Fruit fly (Drosophila melanogaster): Measurements from ENCODE around the gene CG33689.
A peak's percentile ranks its signal among the peaks of the same experiment; 100 is the strongest.

Gene CG33689

DNA sequence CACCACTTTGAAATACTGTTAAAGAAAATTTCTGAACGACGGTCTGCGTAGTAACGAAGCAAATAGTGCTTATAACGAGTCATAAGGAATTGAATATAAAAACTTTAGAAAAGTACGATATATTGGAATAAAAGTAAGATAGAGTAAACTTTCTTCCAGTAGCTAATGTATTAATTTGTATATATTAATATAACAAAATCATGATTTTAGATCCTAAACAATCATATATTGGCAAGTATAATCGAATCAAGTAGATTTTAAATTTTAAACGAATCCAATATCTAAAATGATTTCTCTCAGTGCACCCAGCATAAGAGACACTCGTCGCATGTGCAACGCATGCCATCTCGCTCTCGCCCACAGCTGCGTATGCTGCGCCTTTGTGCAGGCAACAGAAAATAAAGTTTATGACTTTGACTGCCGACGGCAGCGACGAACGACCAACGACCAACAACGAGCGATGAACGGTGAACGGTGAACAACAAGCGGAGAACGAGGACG is 18.6 kb upstream of the CG33689 start (continued):
- TF ChIP-seq CG3281 (GFP tag; optimal IDR thresholded peaks at IDR 0.05) (no peak), sim (GFP tag; IDR thresholded peaks at IDR 0.05) (no peak), HLH3B (GFP tag; IDR thresholded peaks at IDR 0.05) (no peak), CG1529 (GFP tag; optimal IDR thresholded peaks at IDR 0.05) (no peak), trh (GFP tag; optimal IDR thresholded peaks at IDR 0.05) (no peak), maf-S (GFP tag; optimal IDR thresholded peaks at IDR 0.05) (no peak), CG17361 (GFP tag; IDR thresholded peaks at IDR 0.05) (0 out of 3 replicates have a peak, but pooled peaks have one; percentile 20), jigr1 (GFP tag; IDR thresholded peaks at IDR 0.05) (no peak), trem (tag; optimal IDR thresholded peaks at IDR 0.05) (peak; percentile 53), CG12659 (GFP tag; optimal IDR thresholded peaks at IDR 0.05) (no peak), pho (GFP tag; optimal IDR thresholded peaks at IDR 0.05) (no peak), tna (GFP tag; IDR thresholded peaks at IDR 0.05; ENCODE audit: partially characterized antibody) (no peak), Dip2 (GFP tag; IDR thresholded peaks at IDR 0.05) (no peak), H15 (GFP tag; IDR thresholded peaks at IDR 0.05) (no peak), CG12391 (tag; optimal IDR thresholded peaks at IDR 0.05) (no peak), Mrtf (GFP tag; IDR thresholded peaks at IDR 0.05) (no peak), CG17802 (tag; optimal IDR thresholded peaks at IDR 0.05) (no peak), wek (GFP tag; optimal IDR thresholded peaks at IDR 0.05) (no peak), zen2 (GFP tag; IDR thresholded peaks at IDR 0.05; ENCODE audit: partially characterized antibody) (no peak), lab (GFP tag; optimal IDR thresholded peaks at IDR 0.05) (no peak), Max (GFP tag; optimal IDR thresholded peaks at IDR 0.05) (no peak), CG4424 (GFP tag; optimal IDR thresholded peaks at IDR 0.05) (peak; percentile 16), CG7556 (GFP tag; optimal IDR thresholded peaks at IDR 0.05) (no peak), Bteb2 (GFP tag; optimal IDR thresholded peaks at IDR 0.05) (no peak), CG7963 (GFP tag; IDR thresholded peaks at IDR 0.05; ENCODE audit: partially characterized antibody) (0 out of 3 replicates have a peak, but pooled peaks have one; percentile 29), fd96Cb (tag; optimal IDR thresholded peaks at IDR 0.05) (peak; percentile 1), ERR (GFP tag; optimal IDR thresholded peaks at IDR 0.05) (no peak), nerfin-1 (tag; optimal IDR thresholded peaks at IDR 0.05) (peak; percentile 16), Ada2b (GFP tag; IDR thresholded peaks at IDR 0.05) (no peak), inv (GFP tag; IDR thresholded peaks at IDR 0.05; ENCODE audit: partially characterized antibody) (no peak), sisA (GFP tag; IDR thresholded peaks at IDR 0.05) (no peak), Vsx1 (GFP tag; optimal IDR thresholded peaks at IDR 0.05) (no peak), mirr (GFP tag; optimal IDR thresholded peaks at IDR 0.05) (no peak), zf30C (GFP tag; optimal IDR thresholded peaks at IDR 0.05) (no peak), crp (GFP tag; optimal IDR thresholded peaks at IDR 0.05) (no peak), hbn (GFP tag; IDR thresholded peaks at IDR 0.05; ENCODE audit: partially characterized antibody) (no peak), tup (GFP tag; optimal IDR thresholded peaks at IDR 0.05) (no peak), so (GFP tag; IDR thresholded peaks at IDR 0.05) (no peak), CG10543 (GFP tag; optimal IDR thresholded peaks at IDR 0.05) (no peak), sc (optimal IDR thresholded peaks at IDR 0.05) (no peak), sc (GFP tag; optimal IDR thresholded peaks at IDR 0.05) (no peak), hb (GFP tag; IDR thresholded peaks at IDR 0.05; ENCODE audit: partially characterized antibody) (no peak), kah (GFP tag; optimal IDR thresholded peaks at IDR 0.05) (no peak), zfh2 (GFP tag; optimal IDR thresholded peaks at IDR 0.05) (no peak), CG11504 (tag; optimal IDR thresholded peaks at IDR 0.05) (peak; percentile 42), CG1024 (GFP tag; IDR thresholded peaks at IDR 0.05) (no peak), gt (GFP tag; IDR thresholded peaks at IDR 0.05) (no peak), Sry-β (GFP tag; optimal IDR thresholded peaks at IDR 0.05) (no peak), CG2678 (tag; optimal IDR thresholded peaks at IDR 0.05) (peak; percentile 42), dmrt11E (tag; optimal IDR thresholded peaks at IDR 0.05) (peak; percentile 19)
